Fruit fly (Drosophila melanogaster) whole organism, embryonic: ENCODE results near the gene Src64B.

Experiments used
- Antp ChIP-seq: fragments of 200-800 bp; sonication (Bioruptor generic); optimal IDR thresholded peaks from 3 replicates; lab custom pipeline; 2016; ENCODE audit warnings: missing biosample characterization, missing genetic modification characterization
- BEAF-32 ChIP-seq: fragments of 200-800 bp; sonication (Bioruptor generic); optimal IDR thresholded peaks from 3 replicates; lab custom pipeline; 2017; ENCODE audit warnings: missing biosample characterization, missing genetic modification characterization, mild to moderate bottlenecking, moderate library complexity, missing genetic modification reagents
- Bteb2 ChIP-seq: fragments of 200-800 bp; sonication (Bioruptor generic); optimal IDR thresholded peaks from 2 replicates; lab custom pipeline; 2016; ENCODE audit warnings: missing biosample characterization, missing genetic modification characterization
- CG10147 ChIP-seq: fragments of 200-800 bp; sonication (Bioruptor generic); optimal IDR thresholded peaks from 2 replicates; lab custom pipeline; 2019; ENCODE audit warnings: missing biosample characterization, mild to moderate bottlenecking, missing genetic modification characterization, moderate library complexity
- CG1024 ChIP-seq: fragments of 200-800 bp; sonication (Bioruptor generic); IDR thresholded peaks from 2 replicates; pipeline ENCODE4 v1.3.6; 2022; ENCODE audit warnings: missing biosample characterization, missing genetic modification characterization
- CG10321 ChIP-seq: fragments of 200-800 bp; sonication (Bioruptor generic); IDR thresholded peaks from 2 replicates; pipeline ENCODE4 v1.3.6; 2022; ENCODE audit warnings: missing biosample characterization, missing genetic modification characterization
- CG10462 ChIP-seq: fragments of 200-800 bp; sonication (Bioruptor generic); optimal IDR thresholded peaks from 2 replicates; lab custom pipeline; 2016; ENCODE audit warnings: missing biosample characterization, missing genetic modification characterization
- CG10543 ChIP-seq: fragments of 200-800 bp; sonication (Bioruptor generic); optimal IDR thresholded peaks from 3 replicates; lab custom pipeline; 2017; ENCODE audit warnings: missing biosample characterization, mild to moderate bottlenecking, missing genetic modification characterization, moderate library complexity
- CG12104 ChIP-seq: fragments of 200-800 bp; sonication (Bioruptor generic); optimal IDR thresholded peaks from 3 replicates; lab custom pipeline; 2016; ENCODE audit warnings: missing biosample characterization, missing genetic modification characterization
- CG12659 ChIP-seq: fragments of 200-800 bp; sonication (Bioruptor generic); optimal IDR thresholded peaks from 3 replicates; lab custom pipeline; 2017; ENCODE audit warnings: mild to moderate bottlenecking, missing biosample characterization, missing genetic modification reagents, missing genetic modification characterization
- CG17568 ChIP-seq: fragments of 200-800 bp; sonication (Bioruptor generic); optimal IDR thresholded peaks from 2 replicates; lab custom pipeline; 2018; ENCODE audit warnings: missing biosample characterization, mild to moderate bottlenecking, missing genetic modification characterization, moderate library complexity
- CG17912 ChIP-seq: fragments of 200-800 bp; sonication (Bioruptor generic); optimal IDR thresholded peaks from 2 replicates; lab custom pipeline; 2018; ENCODE audit warnings: missing biosample characterization, mild to moderate bottlenecking, missing genetic modification characterization
- CG18476 ChIP-seq: fragments of 200-800 bp; sonication (Bioruptor generic); optimal IDR thresholded peaks from 2 replicates; lab custom pipeline; 2016; ENCODE audit warnings: missing biosample characterization, mild to moderate bottlenecking, missing genetic modification characterization
- CG2678 ChIP-seq: fragments of 200-800 bp; sonication (Bioruptor generic); optimal IDR thresholded peaks from 3 replicates; lab custom pipeline; 2019; ENCODE audit warnings: missing biosample characterization, mild to moderate bottlenecking, missing genetic modification characterization, moderate library complexity
- CG32772 ChIP-seq: fragments of 200-800 bp; sonication (Bioruptor generic); IDR thresholded peaks from 2 replicates; pipeline ENCODE4 v1.3.6; 2022; ENCODE audit warnings: missing biosample characterization, missing genetic modification characterization
- CG8388 ChIP-seq: fragments of 200-800 bp; sonication (Bioruptor generic); optimal IDR thresholded peaks from 2 replicates; lab custom pipeline; 2019; ENCODE audit warnings: missing biosample characterization, mild to moderate bottlenecking, missing genetic modification characterization, moderate library complexity
- CG9932 ChIP-seq: fragments of 200-800 bp; sonication (Bioruptor generic); IDR thresholded peaks from 2 replicates; pipeline ENCODE4 v1.3.6; 2022; ENCODE audit warnings: missing biosample characterization, missing genetic modification characterization
- CHES-1-like ChIP-seq: fragments of 200-800 bp; sonication (Bioruptor generic); optimal IDR thresholded peaks from 2 replicates; lab custom pipeline; 2016; ENCODE audit warnings: missing biosample characterization, missing genetic modification characterization
- Deaf1 ChIP-seq: fragments of 200-800 bp; optimal IDR thresholded peaks from 3 replicates; lab custom pipeline; 2019; ENCODE audit warnings: missing biosample characterization, mild to moderate bottlenecking, missing genetic modification characterization, moderate library complexity
- Fer3 ChIP-seq: fragments of 200-800 bp; sonication (Bioruptor generic); optimal IDR thresholded peaks from 2 replicates; lab custom pipeline; 2018; ENCODE audit warnings: missing biosample characterization, mild to moderate bottlenecking, missing genetic modification characterization, moderate library complexity
- H2.0 ChIP-seq: fragments of 200-800 bp; sonication (Bioruptor generic); IDR thresholded peaks from 2 replicates; pipeline ENCODE4 v1.3.6; 2022; ENCODE audit warnings: missing biosample characterization, missing genetic modification characterization
- HLH3B ChIP-seq: fragments of 200-800 bp; sonication (Bioruptor generic); IDR thresholded peaks from 2 replicates; pipeline ENCODE4 v1.3.6; 2022; ENCODE audit warnings: missing biosample characterization, missing genetic modification characterization
- HLH4C ChIP-seq: fragments of 200-800 bp; sonication (Bioruptor generic); IDR thresholded peaks from 3 replicates; pipeline ENCODE4 v1.3.6; 2022; ENCODE audit warnings: missing biosample characterization, missing genetic modification characterization; ENCODE audit not compliant: partially characterized antibody
- HmgD ChIP-seq: fragments of 200-800 bp; sonication (Bioruptor generic); optimal IDR thresholded peaks from 3 replicates; lab custom pipeline; 2016; ENCODE audit warnings: missing biosample characterization, missing genetic modification characterization
- Lhr ChIP-seq: fragments of 200-800 bp; sonication (Bioruptor generic); optimal IDR thresholded peaks from 3 replicates; lab custom pipeline; 2017; ENCODE audit warnings: mild to moderate bottlenecking, missing biosample characterization, missing genetic modification reagents, missing genetic modification characterization
- Nf-YB ChIP-seq: fragments of 200-800 bp; sonication (Bioruptor generic); optimal IDR thresholded peaks from 3 replicates; lab custom pipeline; 2019; ENCODE audit warnings: missing biosample characterization, mild to moderate bottlenecking, missing genetic modification characterization, moderate library complexity
- NfI ChIP-seq: fragments of 200-800 bp; sonication (Bioruptor generic); optimal IDR thresholded peaks from 3 replicates; lab custom pipeline; 2018; ENCODE audit warnings: missing biosample characterization, mild to moderate bottlenecking, missing genetic modification characterization, moderate library complexity
- Rfx ChIP-seq: fragments of 200-800 bp; sonication (Bioruptor generic); IDR thresholded peaks from 2 replicates; pipeline ENCODE4 v1.3.6; 2022; ENCODE audit warnings: missing biosample characterization, missing genetic modification characterization
- Ssrp ChIP-seq: fragments of 200-800 bp; sonication (Bioruptor generic); optimal IDR thresholded peaks from 2 replicates; lab custom pipeline; 2018; ENCODE audit warnings: missing biosample characterization, mild to moderate bottlenecking, missing genetic modification characterization, moderate library complexity
- Taf1 ChIP-seq: fragments of 200-800 bp; sonication (Bioruptor generic); IDR thresholded peaks from 2 replicates; pipeline ENCODE4 v1.3.6; 2022; ENCODE audit warnings: missing biosample characterization, missing genetic modification characterization
- Xbp1 ChIP-seq: fragments of 200-800 bp; sonication (Bioruptor generic); optimal IDR thresholded peaks from 3 replicates; lab custom pipeline; 2016; ENCODE audit warnings: missing biosample characterization, mild to moderate bottlenecking, missing genetic modification characterization
- ash1 ChIP-seq: fragments of 200-800 bp; sonication (Bioruptor generic); optimal IDR thresholded peaks from 2 replicates; lab custom pipeline; 2018; ENCODE audit warnings: missing biosample characterization, mild to moderate bottlenecking, missing genetic modification characterization
- az2 ChIP-seq: fragments of 200-800 bp; sonication (Bioruptor generic); optimal IDR thresholded peaks from 3 replicates; lab custom pipeline; 2016; ENCODE audit warnings: missing biosample characterization, missing genetic modification characterization
- chn ChIP-seq: fragments of 200-800 bp; sonication (Bioruptor generic); optimal IDR thresholded peaks from 2 replicates; lab custom pipeline; 2016; ENCODE audit warnings: missing biosample characterization, missing genetic modification characterization
- ems ChIP-seq: fragments of 200-800 bp; sonication (Bioruptor generic); optimal IDR thresholded peaks from 3 replicates; lab custom pipeline; 2016; ENCODE audit warnings: missing biosample characterization, missing genetic modification characterization
- grn ChIP-seq: fragments of 200-800 bp; sonication (Bioruptor generic); optimal IDR thresholded peaks from 3 replicates; lab custom pipeline; 2017; ENCODE audit warnings: missing biosample characterization, missing genetic modification characterization
- nerfin-2 ChIP-seq: fragments of 200-800 bp; sonication (Bioruptor generic); IDR thresholded peaks from 2 replicates; pipeline ENCODE4 v1.3.6; 2022; ENCODE audit warnings: missing biosample characterization, missing genetic modification characterization; ENCODE audit not compliant: partially characterized antibody
- peb ChIP-seq: fragments of 200-800 bp; sonication (Bioruptor generic); IDR thresholded peaks from 2 replicates; pipeline ENCODE4 v1.3.6; 2022; ENCODE audit warnings: missing biosample characterization, missing genetic modification characterization
- pfk ChIP-seq: fragments of 200-800 bp; sonication (Bioruptor generic); optimal IDR thresholded peaks from 2 replicates; lab custom pipeline; 2018; ENCODE audit warnings: missing biosample characterization, mild to moderate bottlenecking, missing genetic modification characterization, moderate library complexity
- pho ChIP-seq: fragments of 200-800 bp; sonication (Bioruptor generic); optimal IDR thresholded peaks from 2 replicates; lab custom pipeline; 2016; ENCODE audit warnings: missing biosample characterization, missing genetic modification characterization
- ro ChIP-seq: fragments of 200-800 bp; sonication (Bioruptor generic); IDR thresholded peaks from 2 replicates; pipeline ENCODE4 v1.3.6; 2022; ENCODE audit warnings: missing biosample characterization, missing genetic modification characterization
- sc ChIP-seq, 3 experiments: fragments of >200 bp in 2 of 3; fragments of 200-800 bp in 1 of 3; sonication (Bioruptor generic) in 1 of 3; optimal IDR thresholded peaks; 2 replicates in 2 of 3; 3 replicates in 1 of 3; lab custom pipeline; 2017; ENCODE audit warnings: mild to moderate bottlenecking in 1 of 3, missing biosample characterization in 1 of 3, missing genetic modification characterization in 1 of 3, missing genetic modification reagents in 1 of 3
- slbo ChIP-seq: fragments of 200-800 bp; sonication (Bioruptor generic); IDR thresholded peaks from 2 replicates; pipeline ENCODE4 v1.3.6; 2022; ENCODE audit warnings: missing biosample characterization, missing genetic modification characterization
- slp2 ChIP-seq: fragments of 200-800 bp; sonication (Bioruptor generic); optimal IDR thresholded peaks from 2 replicates; lab custom pipeline; 2016; ENCODE audit warnings: missing biosample characterization, missing genetic modification characterization
- stwl ChIP-seq: fragments of 200-800 bp; sonication (Bioruptor generic); optimal IDR thresholded peaks from 3 replicates; lab custom pipeline; 2018; ENCODE audit warnings: missing biosample characterization, mild to moderate bottlenecking, missing genetic modification characterization, moderate library complexity
- tap ChIP-seq: fragments of 200-800 bp; optimal IDR thresholded peaks from 3 replicates; lab custom pipeline; 2019; ENCODE audit warnings: missing biosample characterization, mild to moderate bottlenecking, missing genetic modification characterization, moderate library complexity
- tll ChIP-seq, 2 experiments: fragments of 200-800 bp in 1 of 2; fragments of >200 bp in 1 of 2; sonication (Bioruptor generic) in 1 of 2; optimal IDR thresholded peaks; 2 replicates each; lab custom pipeline; 2017 to 2019; ENCODE audit warnings: missing biosample characterization in 2 of 2, missing genetic modification characterization in 2 of 2, mild to moderate bottlenecking in 1 of 2, moderate library complexity in 1 of 2
- yki ChIP-seq: fragments of >200 bp; optimal IDR thresholded peaks from 3 replicates; lab custom pipeline; 2018
- zen ChIP-seq: fragments of 200-800 bp; sonication (Bioruptor generic); optimal IDR thresholded peaks from 3 replicates; lab custom pipeline; 2018; ENCODE audit warnings: missing biosample characterization, mild to moderate bottlenecking, missing genetic modification characterization, moderate library complexity
- zen2 ChIP-seq: fragments of 200-800 bp; sonication (Bioruptor generic); IDR thresholded peaks from 3 replicates; pipeline ENCODE4 v1.3.6; 2022; ENCODE audit warnings: missing biosample characterization, missing genetic modification characterization; ENCODE audit not compliant: partially characterized antibody

Gene Src64B

dm6 chr3L:4546650-4547049 lies 79.3 kb downstream of the Src64B start:
- TF ChIP-seq ems (GFP tag; lab: Kevin White, UChicago) (peak; percentile 9), CG9932 (GFP tag; lab: Robert Waterston, UW) (no peak), ro (no peak), peb (GFP tag; lab: Robert Waterston, UW) (peak; percentile 61; the same call in 1 of the 2 replicates), CG12104 (no peak), Bteb2 (GFP tag; lab: Kevin White, UChicago) (no peak), Nf-YB (GFP tag; lab: Kevin White, UChicago) (peak; percentile 50), zen (peak; percentile 85), CG2678 (tag; lab: Kevin White, UChicago) (peak; percentile 67), Antp (GFP tag; lab: Kevin White, UChicago) (no peak), Fer3 (tag; lab: Kevin White, UChicago) (peak; percentile 28), CHES-1-like (no peak), Rfx (GFP tag; lab: Robert Waterston, UW) (no peak), pfk (no peak), CG32772 (peak; percentile 45), CG10462 (GFP tag; lab: Kevin White, UChicago) (peak; percentile 21), CG10147 (GFP tag; lab: Kevin White, UChicago) (peak; percentile 25), CG10543 (no peak), HLH4C (GFP tag; lab: Robert Waterston, UW) (no peak), ash1 (no peak), CG8388 (GFP tag; lab: Kevin White, UChicago) (peak; percentile 77), zen2 (GFP tag; lab: Robert Waterston, UW) (no peak), tap (tag; lab: Kevin White, UChicago) (peak; percentile 75), BEAF-32 (GFP tag; lab: Kevin White, UChicago) (no peak), chn (GFP tag; lab: Kevin White, UChicago) (peak; percentile 50), yki (lab: Kevin White, UChicago) (no peak), CG17568 (GFP tag; lab: Kevin White, UChicago) (peak; percentile 54), HLH3B (GFP tag; lab: Robert Waterston, UW) (peak; percentile 64), NfI (no peak), Ssrp (tag; lab: Kevin White, UChicago) (peak; percentile 65), sc (optimal IDR thresholded peaks at IDR 0.05; lab: Kevin White, UChicago) (no peak), sc (GFP tag; optimal IDR thresholded peaks at IDR 0.05; lab: Kevin White, UChicago) (peak; percentile 36), CG10321 (GFP tag; lab: Robert Waterston, UW) (no peak), Lhr (GFP tag; lab: Kevin White, UChicago) (no peak), CG18476 (no peak), CG1024 (GFP tag; lab: Robert Waterston, UW) (peak; percentile 35; the same call in 1 of the 2 replicates), stwl (tag; lab: Kevin White, UChicago) (peak; percentile 42), pho (GFP tag; lab: Kevin White, UChicago) (no peak), HmgD (GFP tag; lab: Kevin White, UChicago) (no peak), CG12659 (GFP tag; lab: Kevin White, UChicago) (peak; percentile 11), nerfin-2 (GFP tag; lab: Robert Waterston, UW) (no peak), CG17912 (GFP tag; lab: Kevin White, UChicago) (no peak), slbo (GFP tag; lab: Robert Waterston, UW) (no peak), H2.0 (GFP tag; lab: Robert Waterston, UW) (peak; percentile 20; the same call in 1 of the 2 replicates), grn (no peak), Taf1 (GFP tag; lab: Robert Waterston, UW) (no peak), az2 (peak; percentile 68), Xbp1 (GFP tag; lab: Kevin White, UChicago) (peak; percentile 52), slp2 (GFP tag; lab: Kevin White, UChicago) (no peak), Deaf1 (tag; lab: Kevin White, UChicago) (peak; percentile 19), tll (GFP tag; optimal IDR thresholded peaks at IDR 0.05; lab: Kevin White, UChicago) (peak in 1 of 2 experiments; percentile 78)
